Fruit fly (Drosophila melanogaster) whole organism, embryonic: ENCODE data around the gene CG10801.

Experiments
- CG10267 ChIP-seq: fragments of 200-800 bp; sonication (Bioruptor generic); optimal IDR thresholded peaks from 2 replicates; lab custom pipeline; 2018; ENCODE audit warnings: missing biosample characterization, mild to moderate bottlenecking, missing genetic modification characterization, moderate library complexity
- CG10565 ChIP-seq: fragments of 200-800 bp; sonication (Bioruptor generic); optimal IDR thresholded peaks from 3 replicates; lab custom pipeline; 2016; ENCODE audit warnings: missing biosample characterization, mild to moderate bottlenecking, missing genetic modification characterization
- CG11398 ChIP-seq: fragments of 200-800 bp; sonication (Bioruptor generic); optimal IDR thresholded peaks from 2 replicates; lab custom pipeline; 2016; ENCODE audit warnings: missing biosample characterization, missing genetic modification characterization
- CG11560 ChIP-seq: fragments of 200-800 bp; sonication (Bioruptor generic); IDR thresholded peaks from 3 replicates; pipeline ENCODE4 v1.3.6; 2022; ENCODE audit warnings: missing biosample characterization, missing genetic modification characterization
- CG12942 ChIP-seq: fragments of 200-800 bp; sonication (Bioruptor generic); optimal IDR thresholded peaks from 3 replicates; lab custom pipeline; 2016; ENCODE audit warnings: missing biosample characterization, missing genetic modification characterization
- CG2875 ChIP-seq: fragments of 200-800 bp; sonication (Bioruptor generic); optimal IDR thresholded peaks from 2 replicates; lab custom pipeline; 2017; ENCODE audit warnings: missing biosample characterization, mild to moderate bottlenecking, missing genetic modification characterization, missing genetic modification reagents
- CG3065 ChIP-seq: fragments of 200-800 bp; sonication (Bioruptor generic); optimal IDR thresholded peaks from 2 replicates; lab custom pipeline; 2016; ENCODE audit warnings: missing biosample characterization, missing genetic modification characterization
- CG3281 ChIP-seq: fragments of 200-800 bp; sonication (Bioruptor generic); optimal IDR thresholded peaks from 3 replicates; lab custom pipeline; 2017; ENCODE audit warnings: missing biosample characterization, mild to moderate bottlenecking, missing genetic modification characterization
- CG3407 ChIP-seq: fragments of 200-800 bp; sonication (Bioruptor generic); optimal IDR thresholded peaks from 2 replicates; lab custom pipeline; 2018; ENCODE audit warnings: missing biosample characterization, mild to moderate bottlenecking, missing genetic modification characterization
- CG34224 ChIP-seq: fragments of 200-800 bp; sonication (Bioruptor generic); IDR thresholded peaks from 3 replicates; pipeline ENCODE4 v1.3.6; 2022; ENCODE audit warnings: missing biosample characterization, missing genetic modification characterization; ENCODE audit not compliant: partially characterized antibody
- CG3838 ChIP-seq: fragments of 200-800 bp; sonication (Bioruptor generic); optimal IDR thresholded peaks from 3 replicates; lab custom pipeline; 2016; ENCODE audit warnings: missing biosample characterization, missing genetic modification characterization
- CG3847 ChIP-seq: fragments of 200-800 bp; sonication (Bioruptor generic); IDR thresholded peaks from 2 replicates; pipeline ENCODE4 v1.3.6; 2022; ENCODE audit warnings: missing biosample characterization, missing genetic modification characterization
- CG3995 ChIP-seq: fragments of 200-800 bp; sonication (Bioruptor generic); optimal IDR thresholded peaks from 3 replicates; lab custom pipeline; 2016; ENCODE audit warnings: missing biosample characterization, missing genetic modification characterization
- CG4282 ChIP-seq: fragments of 200-800 bp; sonication (Bioruptor generic); optimal IDR thresholded peaks from 2 replicates; lab custom pipeline; 2016; ENCODE audit warnings: missing biosample characterization, missing genetic modification characterization
- CG4360 ChIP-seq: fragments of 200-800 bp; sonication (Bioruptor generic); IDR thresholded peaks from 2 replicates; pipeline ENCODE4 v1.3.6; 2022; ENCODE audit warnings: missing biosample characterization, missing genetic modification characterization
- CG4820 ChIP-seq: fragments of 200-800 bp; sonication (Bioruptor generic); optimal IDR thresholded peaks from 3 replicates; lab custom pipeline; 2016; ENCODE audit warnings: missing biosample characterization, missing genetic modification characterization
- CG6791 ChIP-seq: fragments of 200-800 bp; sonication (Bioruptor generic); IDR thresholded peaks from 3 replicates; pipeline ENCODE4 v1.3.6; 2022; ENCODE audit warnings: missing biosample characterization, missing genetic modification characterization; ENCODE audit not compliant: partially characterized antibody
- CG7556 ChIP-seq: fragments of 200-800 bp; sonication (Bioruptor generic); optimal IDR thresholded peaks from 2 replicates; lab custom pipeline; 2017; ENCODE audit warnings: missing biosample characterization, mild to moderate bottlenecking, missing genetic modification characterization
- CG7987 ChIP-seq: fragments of 200-800 bp; sonication (Bioruptor generic); optimal IDR thresholded peaks from 2 replicates; lab custom pipeline; 2018; ENCODE audit warnings: missing biosample characterization, mild to moderate bottlenecking, missing genetic modification characterization, moderate library complexity
- CG8281 ChIP-seq: fragments of 200-800 bp; sonication (Bioruptor generic); optimal IDR thresholded peaks from 2 replicates; lab custom pipeline; 2018; ENCODE audit warnings: missing biosample characterization, mild to moderate bottlenecking, missing genetic modification characterization, moderate library complexity
- CG8290 ChIP-seq, 3 experiments: fragments of 200-800 bp; sonication (Bioruptor generic); optimal IDR thresholded peaks; 2 replicates each; lab custom pipeline; 2016 to 2019; ENCODE audit warnings: missing biosample characterization in 3 of 3, missing genetic modification characterization in 3 of 3, mild to moderate bottlenecking in 2 of 3, moderate library complexity in 1 of 3
- CG8478 ChIP-seq: fragments of >200 bp; optimal IDR thresholded peaks from 2 replicates; lab custom pipeline; 2018
- CG8765 ChIP-seq: fragments of 200-800 bp; sonication (Bioruptor generic); IDR thresholded peaks from 2 replicates; pipeline ENCODE4 v1.3.6; 2022; ENCODE audit warnings: missing biosample characterization, missing genetic modification characterization
- CG9876 ChIP-seq: fragments of 200-800 bp; sonication (Bioruptor generic); optimal IDR thresholded peaks from 2 replicates; lab custom pipeline; 2016; ENCODE audit warnings: missing biosample characterization, missing genetic modification characterization
- CkIIα-i1 ChIP-seq: fragments of 200-800 bp; sonication (Bioruptor generic); IDR thresholded peaks from 2 replicates; pipeline ENCODE4 v1.3.6; 2022; ENCODE audit warnings: missing biosample characterization, missing genetic modification characterization
- Dbx ChIP-seq: fragments of 200-800 bp; sonication (Bioruptor generic); IDR thresholded peaks from 3 replicates; pipeline ENCODE4 v1.3.6; 2022; ENCODE audit warnings: missing biosample characterization, missing genetic modification characterization
- Doc3 ChIP-seq: fragments of 200-800 bp; sonication (Bioruptor generic); IDR thresholded peaks from 3 replicates; pipeline ENCODE4 v1.3.6; 2022; ENCODE audit warnings: missing biosample characterization, missing genetic modification characterization; ENCODE audit not compliant: partially characterized antibody
- Eip74EF ChIP-seq, 2 experiments: fragments of 200-800 bp in 1 of 2; fragments of >200 bp in 1 of 2; sonication (Bioruptor generic) in 1 of 2; optimal IDR thresholded peaks; 2 replicates each; lab custom pipeline; 2017 to 2019; ENCODE audit warnings: missing biosample characterization in 2 of 2, missing genetic modification characterization in 2 of 2, mild to moderate bottlenecking in 1 of 2, moderate library complexity in 1 of 2
- Fer1 ChIP-seq: fragments of 200-800 bp; sonication (Bioruptor generic); optimal IDR thresholded peaks from 2 replicates; lab custom pipeline; 2017; ENCODE audit warnings: missing biosample characterization, mild to moderate bottlenecking, missing genetic modification characterization
- Gsc ChIP-seq: fragments of 200-800 bp; sonication (Bioruptor generic); IDR thresholded peaks from 2 replicates; pipeline ENCODE4 v1.3.6; 2022; ENCODE audit warnings: missing biosample characterization, missing genetic modification characterization
- Hey ChIP-seq: fragments of 200-800 bp; sonication (Bioruptor generic); optimal IDR thresholded peaks from 3 replicates; lab custom pipeline; 2018; ENCODE audit warnings: missing biosample characterization, mild to moderate bottlenecking, missing genetic modification characterization
- Hmx ChIP-seq: fragments of 200-800 bp; sonication (Bioruptor generic); optimal IDR thresholded peaks from 2 replicates; lab custom pipeline; 2016; ENCODE audit warnings: missing biosample characterization, missing genetic modification characterization
- Mad ChIP-seq: fragments of 200-800 bp; sonication (Bioruptor generic); optimal IDR thresholded peaks from 2 replicates; lab custom pipeline; 2016; ENCODE audit warnings: missing biosample characterization, missing genetic modification characterization
- Taf1 ChIP-seq: fragments of 200-800 bp; sonication (Bioruptor generic); IDR thresholded peaks from 2 replicates; pipeline ENCODE4 v1.3.6; 2022; ENCODE audit warnings: missing biosample characterization, missing genetic modification characterization
- bowl ChIP-seq: fragments of 200-800 bp; sonication (Bioruptor generic); IDR thresholded peaks from 2 replicates; pipeline ENCODE4 v1.3.6; 2022; ENCODE audit warnings: missing biosample characterization, missing genetic modification characterization
- dmrt11E ChIP-seq: fragments of 200-800 bp; sonication (Bioruptor generic); optimal IDR thresholded peaks from 3 replicates; lab custom pipeline; 2018; ENCODE audit warnings: missing biosample characterization, mild to moderate bottlenecking, missing genetic modification characterization, moderate library complexity
- dpn ChIP-seq, 2 experiments: fragments of 200-800 bp; sonication (Bioruptor generic); optimal IDR thresholded peaks; 3 replicates each; lab custom pipeline; 2016; ENCODE audit warnings: missing biosample characterization in 2 of 2, missing genetic modification characterization in 2 of 2
- gce ChIP-seq: fragments of 200-800 bp; sonication (Bioruptor generic); IDR thresholded peaks from 3 replicates; pipeline ENCODE4 v1.3.6; 2022; ENCODE audit warnings: missing biosample characterization, missing genetic modification characterization
- gsb ChIP-seq: fragments of 200-800 bp; sonication (Bioruptor generic); IDR thresholded peaks from 2 replicates; pipeline ENCODE4 v1.3.6; 2022; ENCODE audit warnings: missing biosample characterization, missing genetic modification characterization
- gt ChIP-seq: fragments of 200-800 bp; sonication (Bioruptor generic); IDR thresholded peaks from 2 replicates; pipeline ENCODE4 v1.3.6; 2022; ENCODE audit warnings: missing biosample characterization, missing genetic modification characterization
- insv ChIP-seq, 2 experiments: fragments of 200-800 bp; sonication (Bioruptor generic); optimal IDR thresholded peaks; 3 replicates each; lab custom pipeline; 2016 to 2018; ENCODE audit warnings: missing biosample characterization in 2 of 2, missing genetic modification characterization in 2 of 2
- jing ChIP-seq: fragments of 200-800 bp; sonication (Bioruptor generic); optimal IDR thresholded peaks from 2 replicates; lab custom pipeline; 2018; ENCODE audit warnings: missing biosample characterization, mild to moderate bottlenecking, missing genetic modification characterization
- knrl ChIP-seq: fragments of 200-800 bp; sonication (Bioruptor generic); IDR thresholded peaks from 3 replicates; pipeline ENCODE4 v1.3.6; 2022; ENCODE audit warnings: missing biosample characterization, missing genetic modification characterization; ENCODE audit not compliant: partially characterized antibody
- nerfin-2 ChIP-seq: fragments of 200-800 bp; sonication (Bioruptor generic); IDR thresholded peaks from 2 replicates; pipeline ENCODE4 v1.3.6; 2022; ENCODE audit warnings: missing biosample characterization, missing genetic modification characterization; ENCODE audit not compliant: partially characterized antibody
- nmo ChIP-seq: fragments of 200-800 bp; sonication (Bioruptor generic); optimal IDR thresholded peaks from 2 replicates; lab custom pipeline; 2018; ENCODE audit warnings: missing biosample characterization, mild to moderate bottlenecking, missing genetic modification characterization, moderate library complexity
- odd ChIP-seq: fragments of 200-800 bp; sonication (Bioruptor generic); optimal IDR thresholded peaks from 2 replicates; lab custom pipeline; 2017; ENCODE audit warnings: missing biosample characterization, mild to moderate bottlenecking, missing genetic modification characterization
- pnt ChIP-seq: fragments of 200-800 bp; sonication (Bioruptor generic); optimal IDR thresholded peaks from 3 replicates; lab custom pipeline; 2016; ENCODE audit warnings: missing biosample characterization, missing genetic modification characterization
- slou ChIP-seq: fragments of 200-800 bp; sonication (Bioruptor generic); optimal IDR thresholded peaks from 3 replicates; lab custom pipeline; 2016; ENCODE audit warnings: missing biosample characterization, missing genetic modification characterization
- slp2 ChIP-seq: fragments of 200-800 bp; sonication (Bioruptor generic); optimal IDR thresholded peaks from 2 replicates; lab custom pipeline; 2016; ENCODE audit warnings: missing biosample characterization, missing genetic modification characterization
- unc-4 ChIP-seq: fragments of 200-800 bp; sonication (Bioruptor generic); IDR thresholded peaks from 2 replicates; pipeline ENCODE4 v1.3.6; 2022; ENCODE audit warnings: missing biosample characterization, missing genetic modification characterization; ENCODE audit not compliant: partially characterized antibody

The CG10801 gene

DNA sequence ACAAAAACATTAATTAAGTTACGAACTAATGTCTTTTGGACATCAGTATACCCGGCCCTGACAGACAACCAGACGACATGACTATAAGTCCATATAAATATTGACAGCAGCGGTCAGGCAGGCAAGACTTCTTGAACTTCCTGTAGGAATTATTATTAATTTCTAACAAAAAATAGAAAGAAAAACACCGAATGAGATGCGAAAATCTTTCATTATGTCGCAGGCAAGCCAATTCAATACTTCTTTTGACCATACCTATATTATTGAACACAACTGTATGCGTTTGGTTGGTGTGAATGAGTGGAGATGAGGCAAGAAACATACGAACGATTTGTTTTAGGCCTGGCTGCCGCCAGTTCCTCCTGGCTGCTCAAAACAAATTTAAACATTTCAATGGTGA, 35.4 kb upstream of the CG10801 start (continued):
- TF ChIP-seq gt: no peak
- no peak for TF ChIP-seq nerfin-2 (GFP tag; lab: Robert Waterston, UW)
- TF ChIP-seq CG3407 (GFP tag; lab: Kevin White, UChicago): peak; percentile 45
- peak; percentile 69; the same call in 1 of the 2 replicates for TF ChIP-seq CG3847 (GFP tag; lab: Robert Waterston, UW)
- peak; percentile 46 for TF ChIP-seq gsb (GFP tag; lab: Robert Waterston, UW)
- TF ChIP-seq Fer1: peak; percentile 77
- peak; percentile 19; the same call in 1 of the 2 replicates for TF ChIP-seq Taf1 (GFP tag; lab: Robert Waterston, UW)
- peak; percentile 45; the same call in 1 of the 3 replicates for TF ChIP-seq Dbx (GFP tag; lab: Robert Waterston, UW)
- peak; percentile 34 for TF ChIP-seq CG3065 (GFP tag; lab: Kevin White, UChicago)
- peak; percentile 57 for TF ChIP-seq CG12942 (GFP tag; lab: Kevin White, UChicago)
- TF ChIP-seq CG10267 (tag; lab: Kevin White, UChicago): peak; percentile 74
- TF ChIP-seq CG8290 (GFP tag; optimal IDR thresholded peaks at IDR 0.05; lab: Kevin White, UChicago): peak; percentile 45
- peak in 1 of 2 experiments; percentile 80 for TF ChIP-seq CG8290 (tag; optimal IDR thresholded peaks at IDR 0.05; lab: Kevin White, UChicago)
- TF ChIP-seq slou: peak; percentile 42
- TF ChIP-seq pnt (GFP tag; lab: Kevin White, UChicago): peak; percentile 73
- TF ChIP-seq CG7987 (GFP tag; lab: Kevin White, UChicago): peak; percentile 67
- peak; percentile 46; the same call in 1 of the 2 replicates for TF ChIP-seq CG8765 (GFP tag; lab: Robert Waterston, UW)
- peak; percentile 63 for TF ChIP-seq Gsc (GFP tag; lab: Robert Waterston, UW)
- no peak for TF ChIP-seq Hey (tag; lab: Kevin White, UChicago)
- peak; percentile 78 for TF ChIP-seq odd (GFP tag; lab: Kevin White, UChicago)
- TF ChIP-seq CG6791: no peak
- TF ChIP-seq nmo (GFP tag; lab: Kevin White, UChicago): peak; percentile 83
- TF ChIP-seq Eip74EF (GFP tag; optimal IDR thresholded peaks at IDR 0.05; lab: Kevin White, UChicago): peak in 1 of 2 experiments; percentile 82
- TF ChIP-seq unc-4 (GFP tag; lab: Robert Waterston, UW): no peak
- TF ChIP-seq Mad (GFP tag; lab: Kevin White, UChicago): peak; percentile 58
- TF ChIP-seq Hmx (GFP tag; lab: Kevin White, UChicago): peak; percentile 10
- no peak for TF ChIP-seq CG4282 (GFP tag; lab: Kevin White, UChicago)
- TF ChIP-seq knrl (GFP tag; lab: Robert Waterston, UW): no peak
- no peak for TF ChIP-seq CG34224 (GFP tag; lab: Robert Waterston, UW)
- 0 out of 3 replicates have a peak, but pooled peaks have one; percentile 49 for TF ChIP-seq CG11560 (tag; lab: Robert Waterston, UW)
- TF ChIP-seq CG2875 (GFP tag; lab: Kevin White, UChicago): peak; percentile 73
- peak; percentile 82 for TF ChIP-seq gce (GFP tag; lab: Robert Waterston, UW)
- TF ChIP-seq CG8478 (lab: Kevin White, UChicago): no peak
- TF ChIP-seq insv (GFP tag; optimal IDR thresholded peaks at IDR 0.05; lab: Kevin White, UChicago): no peak
- peak; percentile 82 to 85 for TF ChIP-seq dpn (GFP tag; optimal IDR thresholded peaks at IDR 0.05; lab: Kevin White, UChicago)
- TF ChIP-seq CG4820 (GFP tag; lab: Kevin White, UChicago): peak; percentile 70
- TF ChIP-seq CG7556 (GFP tag; lab: Kevin White, UChicago): peak; percentile 71
- peak; percentile 77 for TF ChIP-seq dmrt11E (tag; lab: Kevin White, UChicago)
- peak; percentile 58 for TF ChIP-seq CG3838 (GFP tag; lab: Kevin White, UChicago)
- no peak for TF ChIP-seq CG11398
- peak; percentile 81 for TF ChIP-seq slp2 (GFP tag; lab: Kevin White, UChicago)
- TF ChIP-seq CkIIα-i1 (GFP tag; lab: Robert Waterston, UW): no peak
- peak; percentile 53; the same call in 1 of the 2 replicates for TF ChIP-seq CG4360 (GFP tag; lab: Robert Waterston, UW)
- TF ChIP-seq bowl (GFP tag; lab: Robert Waterston, UW): peak; percentile 67; the same call in 1 of the 2 replicates
- peak; percentile 7 for TF ChIP-seq CG10565 (GFP tag; lab: Kevin White, UChicago)
- TF ChIP-seq CG8281 (tag; lab: Kevin White, UChicago): peak; percentile 47
- no peak for TF ChIP-seq Doc3
- TF ChIP-seq jing (GFP tag; lab: Kevin White, UChicago): peak; percentile 81
- TF ChIP-seq CG9876 (GFP tag; lab: Kevin White, UChicago): peak; percentile 49
- TF ChIP-seq CG3995 (GFP tag; lab: Kevin White, UChicago): peak; percentile 29
- TF ChIP-seq CG3281 (GFP tag; lab: Kevin White, UChicago): peak; percentile 71
